Worm (Caenorhabditis elegans) whole organism, L1 larva: ENCODE data around the gene cutl-27.

Experiments
- blmp-1 ChIP-seq: fragments of 150-350 bp; optimal IDR thresholded peaks from 2 replicates; lab custom pipeline; 2014; ENCODE audit warnings: missing biosample characterization, missing genetic modification characterization
- ceh-88 ChIP-seq: fragments of 200-800 bp; sonication (Bioruptor generic); IDR thresholded peaks from 2 replicates; pipeline ENCODE4 v1.3.6; 2022; ENCODE audit warnings: missing genetic modification characterization, missing compliant biosample characterization
- ces-1 ChIP-seq: fragments of 150-350 bp; optimal IDR thresholded peaks from 2 replicates; lab custom pipeline; 2014; ENCODE audit warnings: missing biosample characterization, missing genetic modification reagents, missing genetic modification characterization
- dpl-1 ChIP-seq, 3 experiments: fragments of 150-350 bp in 2 of 3; sonication (generic microtip) in 1 of 3; optimal IDR thresholded peaks; 2 replicates each; lab custom pipeline; 2014 to 2017; ENCODE audit warnings: missing biosample characterization in 3 of 3, missing genetic modification characterization in 3 of 3, missing genetic modification reagents in 3 of 3
- efl-1 ChIP-seq, 4 experiments: fragments of 150-350 bp; optimal IDR thresholded peaks in 3 of 4; peaks in 1 of 4; 1 replicate in 1 of 4; 2 replicates in 3 of 4; lab custom pipeline; 2014; ENCODE audit warnings: missing biosample characterization in 2 of 4, missing genetic modification characterization in 2 of 4, missing genetic modification reagents in 2 of 4
- irx-1 ChIP-seq: sonication (generic microtip); optimal IDR thresholded peaks from 2 replicates; lab custom pipeline; 2016; ENCODE audit warnings: missing genetic modification characterization, missing compliant biosample characterization
- jun-1 ChIP-seq: fragments of 150-350 bp; optimal IDR thresholded peaks from 2 replicates; lab custom pipeline; 2014; ENCODE audit warnings: missing biosample characterization, missing genetic modification reagents, missing genetic modification characterization
- nhr-28 ChIP-seq: fragments of 150-350 bp; optimal IDR thresholded peaks from 2 replicates; lab custom pipeline; 2014; ENCODE audit warnings: missing biosample characterization, missing genetic modification characterization
- swsn-7 ChIP-seq: sonication (generic microtip); optimal IDR thresholded peaks from 2 replicates; lab custom pipeline; 2016; ENCODE audit warnings: missing genetic modification characterization, missing compliant biosample characterization
- unc-130 ChIP-seq: fragments of 150-350 bp; optimal IDR thresholded peaks from 2 replicates; lab custom pipeline; 2017; ENCODE audit warnings: missing biosample characterization, missing genetic modification characterization, inconsistent platforms
- ztf-4 ChIP-seq: fragments of 150-350 bp; optimal IDR thresholded peaks from 2 replicates; lab custom pipeline; 2014; ENCODE audit warnings: missing biosample characterization, missing genetic modification characterization

- TF ChIP-seq unc-130 (no peak), irx-1 (tag; lab: Kevin White, UChicago) (no peak), ceh-88 (GFP tag; lab: Robert Waterston, UW) (no peak), blmp-1 (tag; lab: Kevin White, UChicago) (peak; percentile 22), efl-1 (optimal IDR thresholded peaks at IDR 0.05; lab: Kevin White, UChicago) (no peak), efl-1 (GFP tag; optimal IDR thresholded peaks at IDR 0.05 in 1 of 2; lab: Kevin White, UChicago) (no peak), dpl-1 (GFP tag; optimal IDR thresholded peaks at IDR 0.05; lab: Kevin White, UChicago) (no peak), ces-1 (GFP tag; lab: Kevin White, UChicago) (no peak), nhr-28 (no peak), jun-1 (tag; lab: Kevin White, UChicago) (no peak), ztf-4 (no peak), swsn-7 (tag; lab: Kevin White, UChicago) (no peak)
Observed at ce11 chrIV:11885313-11885712, 7.0 kb downstream of the cutl-27 start, which contains the start of gene let-653.
